Fruit fly (Drosophila melanogaster): ENCODE results near the gene CG2617.

DNA sequence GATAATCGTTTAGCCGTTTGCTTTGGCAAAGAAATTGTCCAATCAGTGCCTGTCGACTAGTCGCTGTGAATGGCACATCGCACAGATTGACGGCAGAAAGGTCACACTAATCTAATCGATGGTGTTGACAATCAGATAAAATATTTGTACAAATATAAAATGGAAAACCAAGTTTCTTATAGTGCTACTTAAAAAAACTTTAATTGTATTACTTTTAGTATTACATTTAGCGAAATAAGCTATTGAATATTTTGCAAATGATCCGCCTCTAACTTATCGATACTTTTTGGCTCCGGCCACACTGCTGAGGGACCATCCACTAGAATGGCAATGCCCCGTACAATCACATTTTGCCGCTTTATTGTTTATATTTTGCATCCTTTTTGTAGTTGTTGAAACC, 26.1 kb upstream of the CG2617 start, which contains the start of the genes brun and CG2614:
- no peak for TF ChIP-seq psq (optimal IDR thresholded peaks at IDR 0.05)
- TF ChIP-seq Myc (optimal IDR thresholded peaks at IDR 0.05) = no peak
- TF ChIP-seq h (optimal IDR thresholded peaks at IDR 0.05) = no peak
- TF ChIP-seq insv (optimal IDR thresholded peaks at IDR 0.05) = no peak
